Fruit fly (Drosophila melanogaster) whole organism, embryonic: ENCODE results near the gene Ypel.

Experiments
- Adf1 ChIP-seq: fragments of 200-800 bp; sonication (Bioruptor generic); IDR thresholded peaks from 2 replicates; pipeline ENCODE4 v1.3.6; 2022; ENCODE audit warnings: missing biosample characterization, missing genetic modification characterization
- Atf3 ChIP-seq: fragments of 200-800 bp; sonication (Bioruptor generic); optimal IDR thresholded peaks from 3 replicates; lab custom pipeline; 2016; ENCODE audit warnings: missing biosample characterization, missing genetic modification characterization
- CG10565 ChIP-seq: fragments of 200-800 bp; sonication (Bioruptor generic); optimal IDR thresholded peaks from 3 replicates; lab custom pipeline; 2016; ENCODE audit warnings: missing biosample characterization, mild to moderate bottlenecking, missing genetic modification characterization
- CG10654 ChIP-seq: fragments of 200-800 bp; sonication (Bioruptor generic); optimal IDR thresholded peaks from 2 replicates; lab custom pipeline; 2016; ENCODE audit warnings: missing biosample characterization, missing genetic modification characterization
- CG10959 ChIP-seq: fragments of 200-800 bp; sonication (Bioruptor generic); IDR thresholded peaks from 2 replicates; pipeline ENCODE4 v1.3.6; 2022; ENCODE audit warnings: missing biosample characterization, missing genetic modification characterization
- CG12071 ChIP-seq: fragments of 200-800 bp; sonication (Bioruptor generic); optimal IDR thresholded peaks from 3 replicates; lab custom pipeline; 2018; ENCODE audit warnings: missing biosample characterization, mild to moderate bottlenecking, missing genetic modification characterization
- CG12299 ChIP-seq: fragments of 200-800 bp; sonication (Bioruptor generic); optimal IDR thresholded peaks from 2 replicates; lab custom pipeline; 2018; ENCODE audit warnings: missing biosample characterization, mild to moderate bottlenecking, missing genetic modification characterization
- CG12391 ChIP-seq: fragments of 200-800 bp; sonication (Bioruptor generic); optimal IDR thresholded peaks from 3 replicates; lab custom pipeline; 2018; ENCODE audit warnings: missing biosample characterization, mild to moderate bottlenecking, missing genetic modification characterization, moderate library complexity
- CG14710 ChIP-seq: fragments of 200-800 bp; sonication (Bioruptor generic); optimal IDR thresholded peaks from 3 replicates; lab custom pipeline; 2019; ENCODE audit warnings: missing biosample characterization, mild to moderate bottlenecking, missing genetic modification characterization, moderate library complexity
- CG1603 ChIP-seq: fragments of 200-800 bp; sonication (Bioruptor generic); optimal IDR thresholded peaks from 2 replicates; lab custom pipeline; 2019; ENCODE audit warnings: missing biosample characterization, mild to moderate bottlenecking, missing genetic modification characterization, moderate library complexity
- CG17361 ChIP-seq: fragments of 200-800 bp; sonication (Bioruptor generic); IDR thresholded peaks from 3 replicates; pipeline ENCODE4 v1.3.6; 2022; ENCODE audit warnings: missing biosample characterization, missing genetic modification characterization
- CG2875 ChIP-seq: fragments of 200-800 bp; sonication (Bioruptor generic); optimal IDR thresholded peaks from 2 replicates; lab custom pipeline; 2017; ENCODE audit warnings: missing biosample characterization, mild to moderate bottlenecking, missing genetic modification characterization, missing genetic modification reagents
- CG30020 ChIP-seq: fragments of 200-800 bp; optimal IDR thresholded peaks from 2 replicates; lab custom pipeline; 2019; ENCODE audit warnings: missing biosample characterization, mild to moderate bottlenecking, missing genetic modification characterization, moderate library complexity
- CG4854 ChIP-seq: fragments of 200-800 bp; sonication (Bioruptor generic); optimal IDR thresholded peaks from 2 replicates; lab custom pipeline; 2016; ENCODE audit warnings: missing biosample characterization, missing genetic modification characterization, inconsistent platforms
- CG6813 ChIP-seq: fragments of 200-800 bp; sonication (Bioruptor generic); optimal IDR thresholded peaks from 2 replicates; lab custom pipeline; 2017; ENCODE audit warnings: missing biosample characterization, missing genetic modification characterization, mild to moderate bottlenecking, moderate library complexity, missing genetic modification reagents
- CG7745 ChIP-seq: fragments of 200-800 bp; sonication (Bioruptor generic); optimal IDR thresholded peaks from 2 replicates; lab custom pipeline; 2018; ENCODE audit warnings: missing biosample characterization, mild to moderate bottlenecking, missing genetic modification characterization, moderate library complexity
- CG8765 ChIP-seq: fragments of 200-800 bp; sonication (Bioruptor generic); IDR thresholded peaks from 2 replicates; pipeline ENCODE4 v1.3.6; 2022; ENCODE audit warnings: missing biosample characterization, missing genetic modification characterization
- Dbx ChIP-seq: fragments of 200-800 bp; sonication (Bioruptor generic); IDR thresholded peaks from 3 replicates; pipeline ENCODE4 v1.3.6; 2022; ENCODE audit warnings: missing biosample characterization, missing genetic modification characterization
- Dfd ChIP-seq, 2 experiments: fragments of >200 bp; optimal IDR thresholded peaks; 2 replicates each; lab custom pipeline; 2017; ENCODE audit warnings: missing biosample characterization in 2 of 2, missing genetic modification characterization in 2 of 2
- Dp ChIP-seq: fragments of 200-800 bp; sonication (Bioruptor generic); optimal IDR thresholded peaks from 2 replicates; lab custom pipeline; 2018; ENCODE audit warnings: missing biosample characterization, mild to moderate bottlenecking, missing genetic modification characterization, moderate library complexity
- Dref ChIP-seq: fragments of 200-800 bp; sonication (Bioruptor generic); IDR thresholded peaks from 2 replicates; pipeline ENCODE4 v1.3.6; 2022; ENCODE audit warnings: missing biosample characterization, missing genetic modification characterization
- Hand ChIP-seq: fragments of 200-800 bp; sonication (Bioruptor generic); optimal IDR thresholded peaks from 2 replicates; lab custom pipeline; 2017; ENCODE audit warnings: mild to moderate bottlenecking, missing biosample characterization, missing genetic modification reagents, missing genetic modification characterization
- Lhr ChIP-seq: fragments of 200-800 bp; sonication (Bioruptor generic); optimal IDR thresholded peaks from 3 replicates; lab custom pipeline; 2017; ENCODE audit warnings: mild to moderate bottlenecking, missing biosample characterization, missing genetic modification reagents, missing genetic modification characterization
- Lim3 ChIP-seq: fragments of 200-800 bp; sonication (Bioruptor generic); IDR thresholded peaks from 2 replicates; pipeline ENCODE4 v1.3.6; 2022; ENCODE audit warnings: missing biosample characterization, missing genetic modification characterization
- MESR4 ChIP-seq: fragments of 200-800 bp; sonication (Bioruptor generic); optimal IDR thresholded peaks from 2 replicates; lab custom pipeline; 2018; ENCODE audit warnings: missing biosample characterization, mild to moderate bottlenecking, missing genetic modification characterization, moderate library complexity
- Med ChIP-seq: fragments of 200-800 bp; sonication (Bioruptor generic); peaks from one replicate; lab custom pipeline; 2016; ENCODE audit warnings: missing biosample characterization, missing genetic modification characterization, mild to moderate bottlenecking, inconsistent platforms, moderate library complexity
- Meics ChIP-seq: fragments of 200-800 bp; sonication (Bioruptor generic); optimal IDR thresholded peaks from 2 replicates; lab custom pipeline; 2017; ENCODE audit warnings: missing biosample characterization, mild to moderate bottlenecking, missing genetic modification characterization
- Ssrp ChIP-seq: fragments of 200-800 bp; sonication (Bioruptor generic); optimal IDR thresholded peaks from 2 replicates; lab custom pipeline; 2018; ENCODE audit warnings: missing biosample characterization, mild to moderate bottlenecking, missing genetic modification characterization, moderate library complexity
- Trl ChIP-seq, 3 experiments: fragments of >200 bp in 2 of 3; fragments of 200-800 bp in 1 of 3; sonication (Bioruptor generic) in 1 of 3; optimal IDR thresholded peaks; 2 replicates in 1 of 3; 3 replicates in 2 of 3; lab custom pipeline; 2016 to 2017; ENCODE audit warnings: missing biosample characterization in 1 of 3, missing genetic modification characterization in 1 of 3
- ac ChIP-seq: fragments of 200-800 bp; sonication (Bioruptor generic); optimal IDR thresholded peaks from 3 replicates; lab custom pipeline; 2017; ENCODE audit warnings: missing biosample characterization, mild to moderate bottlenecking, missing genetic modification characterization
- aop ChIP-seq: fragments of 200-800 bp; sonication (Bioruptor generic); IDR thresholded peaks from 2 replicates; pipeline ENCODE4 v1.3.6; 2022; ENCODE audit warnings: missing biosample characterization, missing genetic modification characterization
- ase ChIP-seq: fragments of 200-800 bp; sonication (Bioruptor generic); IDR thresholded peaks from 3 replicates; pipeline ENCODE4 v1.3.6; 2022; ENCODE audit warnings: missing biosample characterization, missing genetic modification characterization
- br ChIP-seq: fragments of >200 bp; optimal IDR thresholded peaks from 2 replicates; lab custom pipeline; 2017
- cato ChIP-seq: fragments of 200-800 bp; sonication (Bioruptor generic); optimal IDR thresholded peaks from 2 replicates; lab custom pipeline; 2016; ENCODE audit warnings: missing biosample characterization, missing genetic modification characterization, borderline replicate concordance
- chm ChIP-seq: fragments of 200-800 bp; sonication (Bioruptor generic); IDR thresholded peaks from 2 replicates; pipeline ENCODE4 v1.3.6; 2022; ENCODE audit warnings: missing biosample characterization, missing genetic modification characterization
- cwo ChIP-seq: fragments of 200-800 bp; sonication (Bioruptor generic); optimal IDR thresholded peaks from 3 replicates; lab custom pipeline; 2017; ENCODE audit warnings: missing biosample characterization, missing genetic modification characterization, mild to moderate bottlenecking, moderate library complexity, missing genetic modification reagents
- dimm ChIP-seq: fragments of 200-800 bp; sonication (Bioruptor generic); IDR thresholded peaks from 2 replicates; pipeline ENCODE4 v1.3.6; 2022; ENCODE audit warnings: missing biosample characterization, missing genetic modification characterization
- ems ChIP-seq: fragments of 200-800 bp; sonication (Bioruptor generic); optimal IDR thresholded peaks from 3 replicates; lab custom pipeline; 2016; ENCODE audit warnings: missing biosample characterization, missing genetic modification characterization
- fd102C ChIP-seq: fragments of 200-800 bp; sonication (Bioruptor generic); optimal IDR thresholded peaks from 2 replicates; lab custom pipeline; 2018; ENCODE audit warnings: missing biosample characterization, mild to moderate bottlenecking, missing genetic modification characterization, moderate library complexity
- fu2 ChIP-seq: fragments of 200-800 bp; sonication (Bioruptor generic); optimal IDR thresholded peaks from 2 replicates; lab custom pipeline; 2016; ENCODE audit warnings: missing biosample characterization, missing genetic modification characterization
- gcm2 ChIP-seq: fragments of 200-800 bp; sonication (Bioruptor generic); optimal IDR thresholded peaks from 2 replicates; lab custom pipeline; 2016; ENCODE audit warnings: missing biosample characterization, missing genetic modification characterization
- gt ChIP-seq: fragments of 200-800 bp; sonication (Bioruptor generic); IDR thresholded peaks from 2 replicates; pipeline ENCODE4 v1.3.6; 2022; ENCODE audit warnings: missing biosample characterization, missing genetic modification characterization
- lov ChIP-seq, 2 experiments: fragments of 200-800 bp in 1 of 2; fragments of >200 bp in 1 of 2; sonication (Bioruptor generic) in 1 of 2; IDR thresholded peaks in 1 of 2; optimal IDR thresholded peaks in 1 of 2; 2 replicates in 1 of 2; 3 replicates in 1 of 2; pipeline versions ENCODE4 v1.3.6 to Lab custom; 2017 to 2022; ENCODE audit warnings: missing biosample characterization in 1 of 2, missing genetic modification characterization in 1 of 2
- nmo ChIP-seq: fragments of 200-800 bp; sonication (Bioruptor generic); optimal IDR thresholded peaks from 2 replicates; lab custom pipeline; 2018; ENCODE audit warnings: missing biosample characterization, mild to moderate bottlenecking, missing genetic modification characterization, moderate library complexity
- sna ChIP-seq: fragments of 200-800 bp; sonication (Bioruptor generic); IDR thresholded peaks from 2 replicates; pipeline ENCODE4 v1.3.6; 2022; ENCODE audit warnings: missing biosample characterization, missing genetic modification characterization; ENCODE audit not compliant: partially characterized antibody
- so ChIP-seq: fragments of 200-800 bp; sonication (Bioruptor generic); IDR thresholded peaks from 3 replicates; pipeline ENCODE4 v1.3.6; 2022; ENCODE audit warnings: missing biosample characterization, missing genetic modification characterization
- trh ChIP-seq: fragments of 200-800 bp; sonication (Bioruptor generic); optimal IDR thresholded peaks from 2 replicates; lab custom pipeline; 2016; ENCODE audit warnings: missing biosample characterization, missing genetic modification characterization
- unpg ChIP-seq: fragments of 200-800 bp; sonication (Bioruptor generic); optimal IDR thresholded peaks from 3 replicates; lab custom pipeline; 2018; ENCODE audit warnings: missing biosample characterization, mild to moderate bottlenecking, missing genetic modification characterization, moderate library complexity
- zen2 ChIP-seq: fragments of 200-800 bp; sonication (Bioruptor generic); IDR thresholded peaks from 3 replicates; pipeline ENCODE4 v1.3.6; 2022; ENCODE audit warnings: missing biosample characterization, missing genetic modification characterization; ENCODE audit not compliant: partially characterized antibody
- zfh1 ChIP-seq: fragments of 200-800 bp; sonication (Bioruptor generic); IDR thresholded peaks from 3 replicates; pipeline ENCODE4 v1.3.6; 2022; ENCODE audit warnings: missing biosample characterization, missing genetic modification characterization

Ypel gene

dm6 chrX:10232497-10232896 is 20.3 kb upstream of the Ypel start (continued):
- TF ChIP-seq CG12299 = peak; percentile 75
- TF ChIP-seq Dfd (GFP tag; optimal IDR thresholded peaks at IDR 0.05; lab: Kevin White, UChicago) = no peak
- TF ChIP-seq ems (GFP tag; lab: Kevin White, UChicago) = peak; percentile 48
- TF ChIP-seq br = no peak
- TF ChIP-seq Meics = peak; percentile 78
- no peak for TF ChIP-seq aop
- peak; percentile 49 for TF ChIP-seq CG12071 (GFP tag; lab: Kevin White, UChicago)
- TF ChIP-seq Med (GFP tag; lab: Kevin White, UChicago) = peak; percentile 82
- TF ChIP-seq CG10959 (GFP tag; lab: Robert Waterston, UW) = no peak
- no peak for TF ChIP-seq MESR4 (GFP tag; lab: Kevin White, UChicago)
- TF ChIP-seq CG12391 (tag; lab: Kevin White, UChicago) = peak; percentile 85
- TF ChIP-seq Lhr = peak; percentile 6
- TF ChIP-seq CG4854 (GFP tag; lab: Kevin White, UChicago) = no peak
- TF ChIP-seq cato = peak; percentile 39
- peak; percentile 39 for TF ChIP-seq Hand (GFP tag; lab: Kevin White, UChicago)
- 0 out of 3 replicates have a peak, but pooled peaks have one; percentile 10 for TF ChIP-seq Dbx (GFP tag; lab: Robert Waterston, UW)
- peak; percentile 68 for TF ChIP-seq CG2875 (GFP tag; lab: Kevin White, UChicago)
- no peak for TF ChIP-seq CG30020 (tag; lab: Kevin White, UChicago)
- no peak for TF ChIP-seq lov (optimal IDR thresholded peaks at IDR 0.05; lab: Kevin White, UChicago)
- TF ChIP-seq lov (GFP tag; IDR thresholded peaks at IDR 0.05; lab: Robert Waterston, UW) = no peak
- TF ChIP-seq trh = peak; percentile 50
- TF ChIP-seq CG14710 (tag; lab: Kevin White, UChicago) = no peak
- TF ChIP-seq unpg = peak; percentile 89
- TF ChIP-seq cwo (GFP tag; lab: Kevin White, UChicago) = peak; percentile 59
- TF ChIP-seq nmo (GFP tag; lab: Kevin White, UChicago) = peak; percentile 72
- TF ChIP-seq sna (GFP tag; lab: Robert Waterston, UW) = no peak
- no peak for TF ChIP-seq Trl (optimal IDR thresholded peaks at IDR 0.05; lab: Kevin White, UChicago)
- TF ChIP-seq Trl (GFP tag; optimal IDR thresholded peaks at IDR 0.05; lab: Kevin White, UChicago) = no peak
- no peak for TF ChIP-seq gt (GFP tag; lab: Robert Waterston, UW)
- TF ChIP-seq so (GFP tag; lab: Robert Waterston, UW) = peak; percentile 81; the same call in 2 of the 3 replicates
- peak; percentile 26 for TF ChIP-seq Atf3 (GFP tag; lab: Kevin White, UChicago)
- no peak for TF ChIP-seq Dref (GFP tag; lab: Robert Waterston, UW)
- no peak for TF ChIP-seq CG8765
- 0 out of 2 replicates have a peak, but pooled peaks have one; percentile 10 for TF ChIP-seq Adf1 (GFP tag; lab: Robert Waterston, UW)
- TF ChIP-seq ac (GFP tag; lab: Kevin White, UChicago) = no peak
- 0 out of 2 replicates have a peak, but pooled peaks have one; percentile 17 for TF ChIP-seq Lim3 (GFP tag; lab: Robert Waterston, UW)
- no peak for TF ChIP-seq dimm (GFP tag; lab: Robert Waterston, UW)
- TF ChIP-seq CG1603 (tag; lab: Kevin White, UChicago) = no peak
- TF ChIP-seq chm = no peak; the same call in 1 of the 2 replicates
- TF ChIP-seq fu2 (GFP tag; lab: Kevin White, UChicago) = peak; percentile 45
- TF ChIP-seq fd102C (GFP tag; lab: Kevin White, UChicago) = no peak
- TF ChIP-seq zfh1 = no peak
- TF ChIP-seq zen2 = no peak
- TF ChIP-seq gcm2 (GFP tag; lab: Kevin White, UChicago) = peak; percentile 17
- TF ChIP-seq CG7745 (tag; lab: Kevin White, UChicago) = no peak
- TF ChIP-seq ase = 0 out of 3 replicates have a peak, but pooled peaks have one; percentile 20
- peak; percentile 80 for TF ChIP-seq Ssrp (tag; lab: Kevin White, UChicago)
- no peak for TF ChIP-seq CG10565 (GFP tag; lab: Kevin White, UChicago)
- peak; percentile 10 for TF ChIP-seq CG10654 (GFP tag; lab: Kevin White, UChicago)
- no peak for TF ChIP-seq Dp (GFP tag; lab: Kevin White, UChicago)
- peak; percentile 35 for TF ChIP-seq CG6813 (GFP tag; lab: Kevin White, UChicago)
- peak; percentile 84 for TF ChIP-seq CG17361
